Worm (Caenorhabditis elegans): ENCODE data around the gene F10E7.11.

DNA sequence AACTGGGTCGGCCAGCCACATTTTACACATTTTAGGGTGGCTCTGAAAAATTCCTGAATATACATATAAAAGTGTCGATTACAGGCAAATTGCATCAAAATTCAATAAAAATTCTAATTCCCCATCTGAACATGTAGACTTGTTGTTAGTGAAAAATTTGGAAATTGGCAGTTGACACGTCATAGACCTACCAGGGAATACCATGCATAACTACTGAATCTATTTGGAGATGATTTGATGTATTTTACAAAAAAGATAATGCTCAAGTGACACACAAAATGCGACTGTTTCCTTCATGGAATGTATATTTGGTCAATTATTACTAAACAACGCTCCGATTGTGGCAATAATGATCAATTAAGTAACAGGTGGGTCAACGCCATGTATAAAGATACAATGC, 3.8 kb upstream of the F10E7.11 start, which contains the start of gene F10E7.1:
- TF ChIP-seq flt-1 (GFP tag; IDR thresholded peaks at IDR 0.05) (no peak), cog-1 (tag; optimal IDR thresholded peaks at IDR 0.05) (no peak), T22C8.4 (GFP tag; IDR thresholded peaks at IDR 0.05) (no peak), klf-2 (GFP tag; conservative IDR thresholded peaks at IDR 0.05) (no peak), ref-1 (GFP tag; conservative IDR thresholded peaks at IDR 0.05) (no peak), med-1 (GFP tag; optimal IDR thresholded peaks at IDR 0.05; ENCODE audit: insufficient read depth) (no peak), tab-1 (GFP tag; IDR thresholded peaks at IDR 0.05) (no peak), ztf-23 (GFP tag; IDR thresholded peaks at IDR 0.05) (no peak)

All from whole organism, midembryonic.